Worm (Caenorhabditis elegans) whole organism, mixed stage, embryonic: Measurements from ENCODE around the gene zif-1.

Experiments used
- M03D4.4 ChIP-seq: sonication (generic microtip); optimal IDR thresholded peaks from 2 replicates; lab custom pipeline; 2017; ENCODE audit warnings: mild to moderate bottlenecking, missing genetic modification characterization, missing compliant biosample characterization
- blmp-1 ChIP-seq: fragments of 150-350 bp; optimal IDR thresholded peaks from 2 replicates; lab custom pipeline; 2014; ENCODE audit warnings: missing biosample characterization, missing genetic modification characterization
- ceh-39 ChIP-seq: fragments of 150-350 bp; optimal IDR thresholded peaks from 2 replicates; lab custom pipeline; 2014; ENCODE audit warnings: missing biosample characterization, missing genetic modification characterization
- ceh-43 ChIP-seq: fragments of 200-800 bp; sonication (Bioruptor generic); optimal IDR thresholded peaks from 2 replicates; lab custom pipeline; 2018; ENCODE audit warnings: mild to moderate bottlenecking, missing genetic modification characterization, moderate library complexity, missing compliant biosample characterization
- ceh-83 ChIP-seq: fragments of 200-800 bp; sonication (Bioruptor generic); optimal IDR thresholded peaks from 2 replicates; lab custom pipeline; 2018; ENCODE audit warnings: mild to moderate bottlenecking, missing genetic modification characterization, missing compliant biosample characterization
- ces-1 ChIP-seq: fragments of 150-350 bp; optimal IDR thresholded peaks from 2 replicates; lab custom pipeline; 2014; ENCODE audit warnings: missing biosample characterization, missing genetic modification reagents, missing genetic modification characterization
- cnd-1 ChIP-seq: fragments of 200-800 bp; sonication (Bioruptor generic); optimal IDR thresholded peaks from 2 replicates; lab custom pipeline; 2018; ENCODE audit warnings: mild to moderate bottlenecking, missing genetic modification characterization, missing compliant biosample characterization
- elt-1 ChIP-seq: sonication (generic microtip); optimal IDR thresholded peaks from 2 replicates; lab custom pipeline; 2017; ENCODE audit warnings: missing genetic modification characterization, mild to moderate bottlenecking, missing compliant biosample characterization, antibody characterized with exemption, moderate library complexity, borderline replicate concordance; ENCODE audit not compliant: insufficient read depth
- elt-3 ChIP-seq: fragments of 150-350 bp; optimal IDR thresholded peaks from 2 replicates; lab custom pipeline; 2014; ENCODE audit warnings: missing biosample characterization, missing genetic modification characterization
- flh-1 ChIP-seq: fragments of 200-800 bp; sonication (Bioruptor generic); optimal IDR thresholded peaks from 2 replicates; lab custom pipeline; 2018; ENCODE audit warnings: mild to moderate bottlenecking, missing genetic modification characterization, moderate library complexity, missing compliant biosample characterization
- ham-2 ChIP-seq: fragments of 200-800 bp; sonication (Bioruptor generic); optimal IDR thresholded peaks from 2 replicates; lab custom pipeline; 2018; ENCODE audit warnings: mild to moderate bottlenecking, missing genetic modification characterization, missing compliant biosample characterization
- hlh-1 ChIP-seq: fragments of 150-350 bp; optimal IDR thresholded peaks from 2 replicates; lab custom pipeline; 2014; ENCODE audit warnings: missing biosample characterization, missing genetic modification reagents, missing genetic modification characterization
- lin-13 ChIP-seq: fragments of 150-350 bp; optimal IDR thresholded peaks from 2 replicates; lab custom pipeline; 2014; ENCODE audit warnings: missing biosample characterization, missing genetic modification characterization
- lin-32 ChIP-seq: fragments of 200-800 bp; sonication (Bioruptor generic); optimal IDR thresholded peaks from 2 replicates; lab custom pipeline; 2018; ENCODE audit warnings: mild to moderate bottlenecking, missing genetic modification characterization, missing compliant biosample characterization
- lsy-2 ChIP-seq: fragments of 150-350 bp; optimal IDR thresholded peaks from 2 replicates; lab custom pipeline; 2014; ENCODE audit warnings: missing biosample characterization, missing genetic modification characterization
- mab-5 ChIP-seq: fragments of 150-350 bp; optimal IDR thresholded peaks from 2 replicates; lab custom pipeline; 2014; ENCODE audit warnings: missing biosample characterization, missing genetic modification characterization
- mep-1 ChIP-seq: fragments of 150-350 bp; optimal IDR thresholded peaks from 2 replicates; lab custom pipeline; 2017; ENCODE audit warnings: missing biosample characterization, missing genetic modification reagents, missing genetic modification characterization, inconsistent platforms
- mls-2 ChIP-seq: sonication (generic microtip); optimal IDR thresholded peaks from 2 replicates; lab custom pipeline; 2016; ENCODE audit warnings: mild to moderate bottlenecking, missing genetic modification characterization, moderate library complexity, missing compliant biosample characterization
- nhr-12 ChIP-seq: fragments of 150-350 bp; optimal IDR thresholded peaks from 2 replicates; lab custom pipeline; 2014; ENCODE audit warnings: missing biosample characterization, missing genetic modification characterization
- nhr-2 ChIP-seq: fragments of 150-350 bp; optimal IDR thresholded peaks from 2 replicates; lab custom pipeline; 2014; ENCODE audit warnings: missing biosample characterization, missing genetic modification characterization
- nhr-237 ChIP-seq: fragments of 150-350 bp; optimal IDR thresholded peaks from 2 replicates; lab custom pipeline; 2014; ENCODE audit warnings: missing biosample characterization, missing genetic modification characterization
- nhr-28 ChIP-seq: fragments of 150-350 bp; optimal IDR thresholded peaks from 2 replicates; lab custom pipeline; 2014; ENCODE audit warnings: missing biosample characterization, missing genetic modification characterization
- nhr-76 ChIP-seq: sonication (generic microtip); optimal IDR thresholded peaks from 2 replicates; lab custom pipeline; 2017; ENCODE audit warnings: missing biosample characterization, missing genetic modification characterization
- pha-4 ChIP-seq: fragments of 150-350 bp; optimal IDR thresholded peaks from 2 replicates; lab custom pipeline; 2018; ENCODE audit warnings: missing biosample characterization, missing genetic modification reagents, missing genetic modification characterization
- sem-2 ChIP-seq: fragments of 200-800 bp; sonication (Bioruptor generic); optimal IDR thresholded peaks from 2 replicates; lab custom pipeline; 2018; ENCODE audit warnings: mild to moderate bottlenecking, missing genetic modification characterization, missing compliant biosample characterization
- snpc-4 ChIP-seq: fragments of 150-350 bp; optimal IDR thresholded peaks from 2 replicates; lab custom pipeline; 2014; ENCODE audit warnings: missing biosample characterization, missing genetic modification characterization
- sptf-1 ChIP-seq: sonication (generic microtip); optimal IDR thresholded peaks from 2 replicates; lab custom pipeline; 2017; ENCODE audit warnings: mild to moderate bottlenecking, missing genetic modification characterization, moderate library complexity, missing compliant biosample characterization
- tbx-8 ChIP-seq: fragments of 200-800 bp; sonication (Bioruptor generic); optimal IDR thresholded peaks from 2 replicates; lab custom pipeline; 2018; ENCODE audit warnings: mild to moderate bottlenecking, missing genetic modification characterization, moderate library complexity, missing compliant biosample characterization
- unc-120 ChIP-seq: sonication (generic microtip); optimal IDR thresholded peaks from 2 replicates; lab custom pipeline; 2017; ENCODE audit warnings: missing genetic modification characterization, missing compliant biosample characterization; ENCODE audit not compliant: poor library complexity, severe bottlenecking
- unc-39 ChIP-seq: fragments of 150-350 bp; optimal IDR thresholded peaks from 2 replicates; lab custom pipeline; 2014; ENCODE audit warnings: missing biosample characterization, missing genetic modification characterization
- zip-8 ChIP-seq: fragments of 150-350 bp; optimal IDR thresholded peaks from 2 replicates; lab custom pipeline; 2014; ENCODE audit warnings: missing biosample characterization, missing genetic modification characterization
- ztf-11 ChIP-seq: fragments of 150-350 bp; optimal IDR thresholded peaks from 2 replicates; lab custom pipeline; 2014; ENCODE audit warnings: missing biosample characterization, missing genetic modification characterization

zif-1 gene

ce11 chrIII:8985965-8986364 lies 16.6 kb upstream of the zif-1 start:
- TF ChIP-seq nhr-237 (tag; lab: Kevin White, UChicago) = no peak
- TF ChIP-seq tbx-8 (GFP tag; lab: Kevin White, UChicago) = no peak
- no peak for TF ChIP-seq ztf-11 (tag; lab: Kevin White, UChicago)
- no peak for TF ChIP-seq flh-1
- no peak for TF ChIP-seq unc-39 (tag; lab: Kevin White, UChicago)
- no peak for TF ChIP-seq mab-5 (tag; lab: Kevin White, UChicago)
- TF ChIP-seq pha-4 = no peak
- no peak for TF ChIP-seq nhr-12 (tag; lab: Kevin White, UChicago)
- TF ChIP-seq mls-2 (tag; lab: Kevin White, UChicago) = no peak
- TF ChIP-seq sem-2 = no peak
- no peak for TF ChIP-seq cnd-1
- no peak for TF ChIP-seq hlh-1 (tag; lab: Kevin White, UChicago)
- no peak for TF ChIP-seq lin-13 (tag; lab: Kevin White, UChicago)
- no peak for TF ChIP-seq lsy-2 (tag; lab: Kevin White, UChicago)
- no peak for TF ChIP-seq ceh-43 (GFP tag; lab: Kevin White, UChicago)
- TF ChIP-seq ceh-83 (GFP tag; lab: Kevin White, UChicago) = no peak
- TF ChIP-seq blmp-1 = no peak

ce11 chrIII:8986872-8987271 lies 15.7 kb upstream of the zif-1 start:
- no peak for TF ChIP-seq nhr-28 (tag; lab: Kevin White, UChicago)
- no peak for TF ChIP-seq tbx-8 (GFP tag; lab: Kevin White, UChicago)
- TF ChIP-seq lin-32 (GFP tag; lab: Kevin White, UChicago) = no peak
- peak; percentile 90 for TF ChIP-seq elt-3
- TF ChIP-seq mab-5 (tag; lab: Kevin White, UChicago) = no peak
- no peak for TF ChIP-seq nhr-12 (tag; lab: Kevin White, UChicago)
- no peak for TF ChIP-seq sptf-1 (tag; lab: Kevin White, UChicago)
- peak; percentile 5 for TF ChIP-seq hlh-1 (tag; lab: Kevin White, UChicago)
- TF ChIP-seq, all 35 proteins: peak for 2

ce11 chrIII:8988061-8988460 lies 14.5 kb upstream of the zif-1 start:
- TF ChIP-seq nhr-76 (tag; lab: Kevin White, UChicago) (no peak), tbx-8 (GFP tag; lab: Kevin White, UChicago) (no peak), snpc-4 (tag; lab: Kevin White, UChicago) (no peak), mep-1 (tag; lab: Kevin White, UChicago) (no peak), ces-1 (GFP tag; lab: Kevin White, UChicago) (no peak), unc-120 (tag; lab: Kevin White, UChicago) (no peak), zip-8 (tag; lab: Kevin White, UChicago) (no peak), nhr-237 (tag; lab: Kevin White, UChicago) (no peak), M03D4.4 (tag; lab: Kevin White, UChicago) (no peak), elt-1 (tag; lab: Kevin White, UChicago) (no peak), pha-4 (no peak), elt-3 (no peak), nhr-12 (tag; lab: Kevin White, UChicago) (no peak), lsy-2 (tag; lab: Kevin White, UChicago) (no peak), hlh-1 (tag; lab: Kevin White, UChicago) (no peak), sem-2 (no peak), lin-32 (GFP tag; lab: Kevin White, UChicago) (no peak), nhr-2 (tag; lab: Kevin White, UChicago) (no peak), unc-39 (tag; lab: Kevin White, UChicago) (no peak), ceh-39 (no peak)
- TF ChIP-seq, all 35 proteins: peak for 0

- TF ChIP-seq zip-8 (tag; lab: Kevin White, UChicago) = no peak
- TF ChIP-seq nhr-28 (tag; lab: Kevin White, UChicago) = no peak
- no peak for TF ChIP-seq unc-120 (tag; lab: Kevin White, UChicago)
- no peak for TF ChIP-seq ham-2 (GFP tag; lab: Kevin White, UChicago)
- TF ChIP-seq hlh-1 (tag; lab: Kevin White, UChicago) = no peak
- TF ChIP-seq ces-1 (GFP tag; lab: Kevin White, UChicago) = no peak
- no peak for TF ChIP-seq mab-5 (tag; lab: Kevin White, UChicago)
- no peak for TF ChIP-seq nhr-237 (tag; lab: Kevin White, UChicago)
- TF ChIP-seq unc-39 (tag; lab: Kevin White, UChicago) = no peak
- TF ChIP-seq mep-1 (tag; lab: Kevin White, UChicago) = no peak
- TF ChIP-seq mls-2 (tag; lab: Kevin White, UChicago) = no peak
Measured at ce11 chrIII:8988544-8988943, 14.0 kb upstream of the zif-1 start.
